Fruit fly (Drosophila melanogaster) whole organism, larva: ENCODE measurements around the gene CG7031.

Experiments used
- noc ChIP-seq: fragments of 200-800 bp; sonication (Bioruptor generic); optimal IDR thresholded peaks from 3 replicates; lab custom pipeline; 2019; ENCODE audit warnings: missing biosample characterization, mild to moderate bottlenecking, missing genetic modification characterization, moderate library complexity

The CG7031 gene

DNA sequence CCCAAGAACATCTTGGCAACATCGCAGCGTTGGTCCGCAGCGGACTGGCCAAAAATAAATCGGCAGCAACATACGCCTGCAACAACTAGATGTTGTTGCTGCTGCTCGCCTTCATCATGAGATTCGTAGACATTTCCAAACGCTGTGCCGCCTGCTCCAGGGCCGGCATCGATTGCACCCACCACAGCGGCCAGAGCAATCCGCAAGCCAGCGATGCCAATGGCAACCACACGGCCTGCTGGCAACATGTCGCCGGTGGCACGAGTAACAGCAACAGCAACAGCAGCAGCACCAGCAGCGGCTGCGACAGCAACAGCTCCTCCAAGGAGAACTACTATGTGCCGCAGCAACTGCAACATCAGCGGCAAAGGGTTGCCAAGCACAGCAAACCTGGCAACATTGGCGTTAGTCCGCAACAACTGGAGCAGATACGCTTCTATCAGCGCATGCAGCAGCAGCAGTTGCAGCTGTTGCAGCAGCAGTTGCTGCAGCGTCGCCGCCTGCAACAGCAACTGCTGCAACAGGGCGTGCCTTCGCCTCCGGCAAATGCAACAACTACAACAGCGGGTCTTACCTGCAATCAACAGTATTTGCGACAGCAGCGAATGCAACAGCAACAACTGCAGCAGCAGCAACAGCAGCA is 19.3 kb upstream of the CG7031 start:
- TF ChIP-seq noc (tag; lab: Kevin White, UChicago): no peak

DNA sequence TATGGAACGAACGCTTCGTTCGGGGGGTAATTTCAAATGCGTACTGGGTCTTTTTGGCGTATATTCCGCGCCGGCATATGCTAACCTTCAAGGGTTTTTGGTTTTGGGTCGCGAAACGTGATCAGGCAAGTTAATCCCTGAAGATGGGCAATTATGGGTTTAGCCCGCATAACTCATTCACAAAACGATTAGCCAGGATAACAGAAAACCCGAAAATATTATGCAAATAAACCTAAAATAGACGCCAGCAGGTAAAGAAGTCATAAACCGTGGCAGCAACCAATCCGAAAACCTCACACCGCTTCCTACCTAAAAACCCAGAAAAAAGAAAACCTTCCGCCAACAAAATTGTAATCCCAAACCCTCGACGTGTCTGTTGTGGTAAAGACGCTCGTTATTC is 15.0 kb upstream of the CG7031 start:
- TF ChIP-seq noc (tag; lab: Kevin White, UChicago): no peak

DNA sequence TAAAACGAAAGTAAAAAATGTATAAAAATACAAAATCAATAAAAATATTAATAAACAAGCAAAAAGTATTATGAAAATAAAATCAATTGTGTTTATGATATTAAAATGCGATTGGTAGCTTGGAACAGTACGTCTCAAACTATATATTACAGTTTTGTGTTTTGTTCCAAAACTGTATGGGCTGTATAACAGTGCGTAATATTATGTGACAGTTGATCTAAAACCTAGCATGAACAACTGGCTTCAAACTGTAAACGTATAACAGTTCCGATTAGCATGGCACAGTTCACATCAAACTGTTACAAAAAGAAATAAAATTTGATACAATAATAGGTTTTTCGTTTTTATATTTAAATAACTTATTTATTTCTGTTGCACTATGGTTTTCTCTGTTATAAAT is 10.1 kb upstream of the CG7031 start:
- no peak for TF ChIP-seq noc (tag; lab: Kevin White, UChicago)

DNA sequence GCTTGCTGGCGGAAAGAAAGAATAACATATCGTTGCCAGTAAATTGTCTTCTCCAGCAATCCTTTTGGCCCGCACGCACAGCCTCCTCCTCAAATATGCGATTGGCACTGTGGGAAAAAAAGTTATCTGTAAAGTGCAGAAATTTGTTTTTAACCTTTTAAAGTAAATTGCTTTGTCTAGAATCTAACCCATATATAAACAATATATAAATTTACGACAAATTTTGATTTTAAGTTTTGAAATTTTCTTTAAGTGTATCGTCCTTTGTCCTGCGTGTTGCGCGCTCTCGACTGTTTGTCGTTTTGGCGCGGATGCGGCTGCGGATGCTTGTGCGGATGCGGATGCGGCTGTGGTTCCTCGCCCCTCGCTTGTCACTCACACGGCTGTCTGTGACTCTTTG is 3.0 kb downstream of the CG7031 start:
- TF ChIP-seq noc (tag; lab: Kevin White, UChicago): no peak

DNA sequence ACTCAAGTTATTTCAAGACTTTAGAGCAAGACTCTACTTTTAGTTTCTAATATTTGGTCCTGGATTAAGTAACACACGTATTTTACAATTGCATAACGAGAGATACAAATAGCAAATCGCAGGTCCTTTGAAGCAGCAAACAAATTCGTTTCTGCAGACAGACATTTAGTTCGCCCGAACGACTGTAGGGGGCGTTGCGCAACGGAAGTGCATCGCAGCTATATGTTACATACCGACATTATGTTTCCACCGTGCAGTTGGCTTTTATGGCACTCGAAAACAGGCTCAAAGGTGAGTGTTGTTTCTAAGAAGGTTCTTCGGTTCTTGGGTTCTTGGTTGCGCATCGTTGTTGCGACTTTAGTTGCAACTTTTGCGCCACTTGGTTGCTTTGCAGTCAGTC is 6.2 kb downstream of the CG7031 start:
- no peak for TF ChIP-seq noc (tag; lab: Kevin White, UChicago)

DNA sequence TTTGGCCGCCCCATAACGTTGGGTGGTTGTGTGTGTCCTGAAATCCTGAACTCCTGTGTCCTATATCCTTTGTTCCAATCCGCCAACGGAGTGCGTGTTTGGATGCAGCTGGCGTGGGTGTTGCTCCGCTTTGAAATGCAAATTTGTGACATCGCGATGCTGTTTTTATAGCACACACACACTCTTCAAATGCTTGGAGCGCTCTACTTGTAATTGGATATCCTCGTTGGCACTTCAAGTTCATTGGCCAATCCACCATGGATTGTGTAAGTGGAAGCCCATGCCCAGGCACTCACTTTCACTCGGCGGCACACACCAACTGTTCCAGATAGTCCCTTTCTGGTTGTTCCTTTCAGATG is 12.0 kb downstream of the CG7031 start, which contains the start of gene CG13840:
TSS of gene CG13840 (minus strand) at position 101 of the 359 bp plus-strand sequence.
- no peak for TF ChIP-seq noc (tag; lab: Kevin White, UChicago)

DNA sequence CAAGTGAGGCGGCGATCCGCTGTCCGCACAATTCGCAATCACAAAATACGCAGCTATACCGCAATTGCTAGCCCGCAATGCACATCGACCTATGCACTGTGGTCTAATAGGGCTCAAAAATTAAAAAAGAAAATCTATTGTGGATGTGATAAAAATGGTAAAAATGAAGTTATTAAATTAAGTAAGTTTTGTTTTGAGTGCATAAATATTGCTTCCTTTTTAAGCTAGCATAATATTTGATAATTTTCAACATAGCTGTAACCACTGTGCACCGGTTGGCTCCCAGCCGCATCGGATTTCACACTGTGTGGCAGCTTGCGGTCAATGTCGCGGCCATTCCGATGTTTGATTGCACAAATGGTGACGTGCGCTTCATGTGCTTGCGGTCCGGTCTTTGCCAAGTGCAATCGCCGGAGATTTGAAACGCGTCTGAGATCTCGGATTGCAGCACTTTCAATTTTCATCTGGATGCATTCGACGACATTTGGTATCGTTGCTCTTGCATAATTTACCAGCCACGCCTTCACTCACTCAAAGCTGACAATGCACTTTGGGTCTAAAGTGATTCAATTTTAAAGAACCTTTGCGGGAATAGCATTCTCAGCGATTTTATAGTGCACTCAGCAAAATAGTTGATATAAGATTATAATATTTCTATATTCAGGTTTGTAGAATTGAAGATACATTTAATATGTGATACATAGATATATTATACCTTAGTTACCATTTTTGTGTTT is 12.5 kb downstream of the CG7031 start:
- no peak for TF ChIP-seq noc (tag; lab: Kevin White, UChicago)

DNA sequence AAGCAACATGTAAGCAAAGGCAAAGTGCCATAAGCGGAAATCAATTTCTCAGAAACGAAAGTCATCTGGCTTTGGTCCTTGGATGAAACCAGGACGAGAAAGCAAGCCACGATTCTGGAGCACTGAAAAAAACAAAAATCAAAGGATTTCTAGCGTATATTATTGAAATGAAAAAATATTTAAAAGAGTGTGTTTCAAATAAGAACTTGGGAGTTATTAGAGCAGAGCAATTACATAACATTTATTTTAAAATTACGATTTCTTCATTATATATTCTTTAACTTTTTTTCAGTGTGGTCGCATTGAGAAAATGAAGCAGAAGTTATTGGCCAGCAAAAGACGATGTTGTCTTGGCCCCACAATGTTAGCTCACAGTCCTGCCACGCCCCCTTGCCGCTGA is 18.6 kb downstream of the CG7031 start:
- no peak for TF ChIP-seq noc (tag; lab: Kevin White, UChicago)

DNA sequence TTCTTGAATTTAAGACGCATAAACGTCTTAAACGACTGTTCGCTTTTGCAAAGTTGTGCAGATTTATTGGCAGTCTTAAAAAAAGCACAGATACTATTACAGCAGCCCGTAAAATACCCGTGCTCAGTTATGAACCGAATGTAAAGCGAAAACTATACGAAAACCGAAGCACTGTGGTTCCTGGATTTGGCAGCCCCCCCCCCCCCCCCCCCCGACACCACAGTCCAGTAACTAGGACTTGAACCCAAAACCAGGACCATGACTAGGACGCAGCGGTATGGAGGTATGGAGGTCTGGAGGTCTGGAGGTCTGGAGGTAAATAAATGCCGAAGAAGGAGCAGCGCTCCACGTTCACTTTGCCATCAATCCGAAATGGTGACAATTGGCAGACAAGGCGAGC is 29.3 kb downstream of the CG7031 start:
- TF ChIP-seq noc (tag; lab: Kevin White, UChicago): no peak

DNA sequence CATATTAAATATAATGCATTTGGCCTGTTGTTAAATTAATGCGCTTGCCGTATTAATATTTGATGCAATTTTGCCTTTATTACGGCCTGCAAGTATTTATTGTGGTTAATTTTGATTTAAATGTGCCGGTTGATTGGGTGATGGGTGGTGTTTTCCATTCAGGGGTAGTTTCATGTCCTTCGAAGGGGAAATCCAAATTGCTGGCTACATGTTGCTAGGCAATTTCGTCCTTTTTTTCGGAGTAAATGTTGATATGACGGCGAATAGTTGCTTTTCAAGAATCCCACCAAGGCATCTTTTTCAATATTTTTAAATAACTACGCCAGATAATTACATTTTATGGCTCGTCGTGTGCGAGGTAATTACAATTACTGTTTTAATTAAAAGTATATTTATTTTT is 35.2 kb downstream of the CG7031 start:
- TF ChIP-seq noc (tag; lab: Kevin White, UChicago): no peak

DNA sequence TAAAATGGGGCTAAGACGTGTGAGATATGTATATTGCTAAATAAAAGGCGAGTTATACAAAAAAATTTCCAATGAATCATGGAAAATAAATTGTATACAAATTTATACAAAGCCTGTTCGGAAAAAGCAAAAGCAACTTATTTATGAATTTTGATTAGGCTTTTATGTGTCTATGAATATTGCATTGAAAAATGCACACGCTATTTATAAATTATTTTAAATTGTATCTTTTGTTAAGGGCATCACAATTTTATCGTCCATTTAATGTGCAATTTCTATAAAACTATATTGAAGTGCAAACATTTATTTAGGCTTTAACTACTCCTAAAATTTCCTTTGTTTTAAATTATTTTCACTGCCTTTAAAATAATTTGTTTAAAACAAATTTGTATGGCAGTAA is 42.1 kb downstream of the CG7031 start, which contains the start of gene CG4704:
TSS of gene CG4704 (minus strand) at position 101 of the 400 bp plus-strand sequence.
- TF ChIP-seq noc (tag; lab: Kevin White, UChicago): no peak
